Worm (Caenorhabditis elegans): ENCODE results near the gene twk-33.

Gene twk-33

DNA sequence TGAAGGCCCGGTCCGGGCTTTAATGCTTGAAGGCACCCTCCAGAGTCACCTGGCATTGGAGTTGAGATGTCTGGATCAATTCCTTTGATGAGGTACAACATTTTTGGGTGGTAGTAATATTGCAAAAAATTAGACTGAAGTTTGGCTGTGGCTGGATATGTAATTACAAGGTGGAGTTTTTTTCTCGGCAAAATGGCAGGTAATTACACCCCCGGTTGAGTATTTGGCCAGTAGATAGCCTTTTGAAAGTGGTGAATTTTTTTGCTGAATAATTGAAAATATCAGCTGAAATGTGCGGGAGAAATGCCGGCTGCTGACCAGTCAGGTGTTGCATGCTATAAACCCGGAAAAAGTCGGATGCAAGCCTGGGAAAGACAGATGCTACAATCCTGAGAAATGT lies 15.1 kb downstream of the twk-33 start, which contains the start of gene Y26G10.4:
Y26G10.4 (minus strand) TSS at position 101 of the 400 bp plus-strand sequence.
- TF ChIP-seq tra-4 (tag; optimal IDR thresholded peaks at IDR 0.05), result no peak
- no peak for TF ChIP-seq aly-1 (tag; optimal IDR thresholded peaks at IDR 0.05)
- no peak for TF ChIP-seq tbx-37 (GFP tag; conservative IDR thresholded peaks at IDR 0.05)
- no peak for TF ChIP-seq sea-1 (GFP tag; conservative IDR thresholded peaks at IDR 0.05)
- TF ChIP-seq ceh-13 (GFP tag; optimal IDR thresholded peaks at IDR 0.05), result no peak
- no peak for TF ChIP-seq tbx-11 (GFP tag; IDR thresholded peaks at IDR 0.05)
- TF ChIP-seq hnd-1 (tag; optimal IDR thresholded peaks at IDR 0.05), result no peak
- no peak for TF ChIP-seq hmg-4 (GFP tag; optimal IDR thresholded peaks at IDR 0.05)
- TF ChIP-seq ceh-36 (tag; optimal IDR thresholded peaks at IDR 0.05), result no peak
- no peak for TF ChIP-seq ets-7 (tag; optimal IDR thresholded peaks at IDR 0.05)
- TF ChIP-seq hmbx-1 (tag; optimal IDR thresholded peaks at IDR 0.05), result no peak
- TF ChIP-seq ama-1 (optimal IDR thresholded peaks at IDR 0.05), result no peak
- TF ChIP-seq F13C5.2 (tag; optimal IDR thresholded peaks at IDR 0.05), result no peak
- no peak for TF ChIP-seq scrt-1 (GFP tag; IDR thresholded peaks at IDR 0.05)

DNA sequence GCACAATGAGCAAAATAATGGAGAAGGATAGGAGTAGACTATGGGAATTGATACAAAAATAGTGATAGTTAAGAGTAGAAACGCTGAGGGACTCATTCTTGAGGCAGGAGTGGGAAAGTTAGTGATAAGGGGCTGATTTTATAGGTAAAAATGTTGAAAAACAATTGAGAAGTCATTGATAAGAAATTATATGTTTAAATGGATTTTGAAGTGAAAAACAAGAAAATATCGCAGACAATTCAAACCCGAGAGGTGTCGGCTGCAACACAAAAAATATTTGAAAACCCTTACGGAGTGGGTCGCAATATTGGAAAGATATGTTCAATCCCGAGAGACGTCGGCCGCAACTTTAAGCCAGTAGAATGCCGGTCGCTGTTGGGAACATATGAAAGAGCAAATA lies 17.4 kb downstream of the twk-33 start, which contains the start of gene spp-29:
spp-29 (minus strand) TSS at position 101 of the 400 bp plus-strand sequence.
- TF ChIP-seq B0310.2 (tag; optimal IDR thresholded peaks at IDR 0.05), result no peak
- no peak for TF ChIP-seq pes-1 (GFP tag; IDR thresholded peaks at IDR 0.05)
- no peak for TF ChIP-seq ama-1 (optimal IDR thresholded peaks at IDR 0.05)
- TF ChIP-seq tbx-37 (GFP tag; conservative IDR thresholded peaks at IDR 0.05), result no peak
- TF ChIP-seq tra-4 (tag; optimal IDR thresholded peaks at IDR 0.05), result no peak
- no peak for TF ChIP-seq hmbx-1 (tag; optimal IDR thresholded peaks at IDR 0.05)
- no peak for TF ChIP-seq F13C5.2 (tag; optimal IDR thresholded peaks at IDR 0.05)
- TF ChIP-seq hmg-4 (GFP tag; optimal IDR thresholded peaks at IDR 0.05), result no peak
- TF ChIP-seq ceh-36 (tag; optimal IDR thresholded peaks at IDR 0.05), result no peak
- TF ChIP-seq sea-1 (GFP tag; conservative IDR thresholded peaks at IDR 0.05), result no peak
- TF ChIP-seq flt-1 (GFP tag; IDR thresholded peaks at IDR 0.05), result no peak
- no peak for TF ChIP-seq ets-7 (tag; optimal IDR thresholded peaks at IDR 0.05)

DNA sequence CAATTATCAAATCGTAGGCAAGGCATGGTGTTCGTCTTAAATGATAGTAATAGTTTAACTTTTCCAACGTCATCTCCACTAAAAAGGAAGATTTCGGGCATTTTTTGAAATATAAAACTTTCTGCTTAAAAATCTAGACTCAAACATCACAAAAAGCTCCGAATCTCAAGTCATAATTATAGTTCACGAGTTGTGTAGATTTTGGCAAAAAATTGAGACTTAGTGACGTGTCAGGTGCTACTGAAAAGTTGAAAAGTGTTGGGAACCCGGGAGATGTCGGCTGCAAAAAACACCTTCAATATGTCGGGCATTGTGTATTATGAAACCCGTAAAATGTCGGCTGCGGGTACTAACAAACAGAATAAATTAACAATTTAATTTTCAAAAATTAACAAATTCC lies 18.4 kb downstream of the twk-33 start, which contains the start of gene Y26G10.1:
Y26G10.1 (minus strand) TSS at position 101 of the 400 bp plus-strand sequence.
- TF ChIP-seq tbx-37 (GFP tag; conservative IDR thresholded peaks at IDR 0.05), result no peak
- TF ChIP-seq ama-1 (optimal IDR thresholded peaks at IDR 0.05), result no peak
- TF ChIP-seq ceh-36 (tag; optimal IDR thresholded peaks at IDR 0.05), result no peak
- no peak for TF ChIP-seq scrt-1 (GFP tag; IDR thresholded peaks at IDR 0.05)
- no peak for TF ChIP-seq hmbx-1 (tag; optimal IDR thresholded peaks at IDR 0.05)
- no peak for TF ChIP-seq B0310.2 (tag; optimal IDR thresholded peaks at IDR 0.05)
- no peak for TF ChIP-seq sea-1 (GFP tag; conservative IDR thresholded peaks at IDR 0.05)
- no peak for TF ChIP-seq ets-7 (tag; optimal IDR thresholded peaks at IDR 0.05)

DNA sequence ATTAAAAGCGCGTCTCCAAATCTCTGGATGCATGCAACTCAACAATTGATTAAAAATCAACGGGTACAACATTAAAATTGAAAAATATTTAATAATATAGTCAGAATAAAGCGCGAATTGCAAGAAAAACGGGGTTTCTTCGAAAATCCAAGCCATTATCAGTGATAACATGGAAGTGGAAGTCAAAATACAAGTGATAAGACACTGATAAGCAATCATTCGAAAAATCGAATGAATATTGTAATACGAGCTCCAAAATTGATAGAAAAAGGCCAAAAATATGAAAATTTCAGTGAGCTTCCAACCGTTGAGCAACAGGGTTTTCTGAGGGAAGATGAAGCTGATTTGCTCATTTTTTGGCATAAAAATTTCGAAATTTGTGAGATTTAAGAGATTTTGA lies 19.9 kb downstream of the twk-33 start:
- TF ChIP-seq pes-1 (GFP tag; IDR thresholded peaks at IDR 0.05), result no peak
- no peak for TF ChIP-seq sea-1 (GFP tag; conservative IDR thresholded peaks at IDR 0.05)
- TF ChIP-seq hnd-1 (tag; optimal IDR thresholded peaks at IDR 0.05), result no peak
- TF ChIP-seq ceh-13 (GFP tag; optimal IDR thresholded peaks at IDR 0.05), result no peak

DNA sequence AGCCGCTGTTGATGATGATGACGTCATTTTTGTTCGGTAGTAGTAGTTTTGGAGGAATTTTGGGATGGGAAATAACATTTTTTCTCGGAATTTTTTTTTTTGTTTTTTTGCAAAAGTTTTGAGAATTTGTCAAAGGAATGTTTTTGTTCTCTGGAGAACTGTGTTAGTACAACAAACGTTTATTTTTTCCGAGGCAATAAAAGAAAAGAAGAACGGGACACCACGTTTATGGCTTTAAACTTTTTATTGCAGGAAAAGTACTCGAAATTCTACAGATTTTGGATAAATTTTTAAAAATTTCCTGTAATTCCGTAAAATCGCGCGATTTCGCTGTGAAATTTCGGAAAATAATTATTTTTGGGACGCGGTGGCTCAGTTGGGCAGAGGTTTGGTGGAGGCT lies 23.3 kb downstream of the twk-33 start, which contains the start of gene F59A1.13:
F59A1.13 (minus strand) TSS at position 101 of the 400 bp plus-strand sequence.
- no peak for TF ChIP-seq pes-1 (GFP tag; IDR thresholded peaks at IDR 0.05)
- TF ChIP-seq sea-1 (GFP tag; conservative IDR thresholded peaks at IDR 0.05), result no peak
- no peak for TF ChIP-seq ceh-13 (GFP tag; optimal IDR thresholded peaks at IDR 0.05)
- TF ChIP-seq ets-7 (tag; optimal IDR thresholded peaks at IDR 0.05), result no peak
- TF ChIP-seq scrt-1 (GFP tag; IDR thresholded peaks at IDR 0.05), result no peak
- TF ChIP-seq hmg-4 (GFP tag; optimal IDR thresholded peaks at IDR 0.05), result no peak
- TF ChIP-seq ceh-36 (tag; optimal IDR thresholded peaks at IDR 0.05), result no peak
- no peak for TF ChIP-seq B0310.2 (tag; optimal IDR thresholded peaks at IDR 0.05)
- TF ChIP-seq flt-1 (GFP tag; IDR thresholded peaks at IDR 0.05), result no peak
- TF ChIP-seq F13C5.2 (tag; optimal IDR thresholded peaks at IDR 0.05), result no peak
- no peak for TF ChIP-seq tra-4 (tag; optimal IDR thresholded peaks at IDR 0.05)

DNA sequence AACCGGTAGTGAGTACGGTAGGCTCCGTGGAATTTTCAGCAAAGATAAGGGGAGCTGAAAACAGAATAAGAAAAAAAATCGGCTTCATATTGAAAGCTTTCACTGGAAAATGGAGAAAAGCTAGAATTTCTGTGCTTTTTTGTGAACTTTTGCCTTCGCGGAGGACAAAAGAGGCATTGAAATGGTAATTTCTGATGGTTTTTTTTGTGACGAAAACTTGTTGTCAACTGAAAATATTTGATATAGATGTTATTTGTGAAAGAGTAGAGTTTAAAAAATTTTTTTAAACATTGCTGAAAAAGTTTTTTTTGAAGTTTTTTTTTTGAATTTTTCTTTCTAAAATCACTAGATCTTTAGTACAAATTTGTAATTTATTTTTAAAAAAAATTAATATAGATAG lies 27.3 kb downstream of the twk-33 start, which contains the start of gene F59A1.18:
F59A1.18 (minus strand) TSS at position 101 of the 400 bp plus-strand sequence.
- no peak for TF ChIP-seq sea-1 (GFP tag; conservative IDR thresholded peaks at IDR 0.05)
- no peak for TF ChIP-seq ceh-13 (GFP tag; optimal IDR thresholded peaks at IDR 0.05)
- no peak for TF ChIP-seq aly-1 (tag; optimal IDR thresholded peaks at IDR 0.05)
- no peak for TF ChIP-seq tra-4 (tag; optimal IDR thresholded peaks at IDR 0.05)
- TF ChIP-seq tbx-11 (GFP tag; IDR thresholded peaks at IDR 0.05), result no peak
- no peak for TF ChIP-seq F13C5.2 (tag; optimal IDR thresholded peaks at IDR 0.05)

DNA sequence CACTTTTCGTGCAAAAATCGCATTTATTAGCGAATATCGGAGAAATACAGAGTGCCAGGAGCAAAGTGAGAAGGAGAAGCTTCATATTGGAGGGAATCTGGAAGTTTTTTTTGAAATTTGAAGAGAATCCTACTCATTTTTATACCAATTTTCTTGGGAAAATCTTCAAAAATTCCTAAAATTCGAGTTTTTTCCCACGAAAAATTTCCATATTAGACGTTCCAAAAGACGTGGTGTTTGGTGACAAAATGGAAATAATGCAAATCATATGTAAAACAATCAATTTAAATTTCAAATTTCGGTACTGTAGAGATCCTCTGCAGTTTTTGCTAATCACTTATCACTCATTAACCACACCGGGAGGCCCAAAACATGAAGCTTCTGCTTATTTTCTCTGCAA lies 29.3 kb downstream of the twk-33 start, which contains the start of the genes F59A1.16 and F59A1.6:
F59A1.16 (minus strand) TSS at position 101 of the 400 bp plus-strand sequence.
F59A1.6 (plus strand) TSS at position 285 of the 400 bp plus-strand sequence.
- TF ChIP-seq tbx-37 (GFP tag; conservative IDR thresholded peaks at IDR 0.05) (no peak), ets-7 (tag; optimal IDR thresholded peaks at IDR 0.05) (no peak), sea-1 (GFP tag; conservative IDR thresholded peaks at IDR 0.05) (no peak), tra-4 (tag; optimal IDR thresholded peaks at IDR 0.05) (no peak), B0310.2 (tag; optimal IDR thresholded peaks at IDR 0.05) (no peak), tbx-11 (GFP tag; IDR thresholded peaks at IDR 0.05) (no peak), ceh-36 (tag; optimal IDR thresholded peaks at IDR 0.05) (no peak), hmg-4 (GFP tag; optimal IDR thresholded peaks at IDR 0.05) (no peak), scrt-1 (GFP tag; IDR thresholded peaks at IDR 0.05) (no peak), F13C5.2 (tag; optimal IDR thresholded peaks at IDR 0.05) (no peak), flt-1 (GFP tag; IDR thresholded peaks at IDR 0.05) (no peak), hnd-1 (tag; optimal IDR thresholded peaks at IDR 0.05) (no peak), pes-1 (GFP tag; IDR thresholded peaks at IDR 0.05) (no peak), aly-1 (tag; optimal IDR thresholded peaks at IDR 0.05) (no peak), ama-1 (optimal IDR thresholded peaks at IDR 0.05) (no peak), hmbx-1 (tag; optimal IDR thresholded peaks at IDR 0.05) (no peak), ceh-13 (GFP tag; optimal IDR thresholded peaks at IDR 0.05) (no peak)

DNA sequence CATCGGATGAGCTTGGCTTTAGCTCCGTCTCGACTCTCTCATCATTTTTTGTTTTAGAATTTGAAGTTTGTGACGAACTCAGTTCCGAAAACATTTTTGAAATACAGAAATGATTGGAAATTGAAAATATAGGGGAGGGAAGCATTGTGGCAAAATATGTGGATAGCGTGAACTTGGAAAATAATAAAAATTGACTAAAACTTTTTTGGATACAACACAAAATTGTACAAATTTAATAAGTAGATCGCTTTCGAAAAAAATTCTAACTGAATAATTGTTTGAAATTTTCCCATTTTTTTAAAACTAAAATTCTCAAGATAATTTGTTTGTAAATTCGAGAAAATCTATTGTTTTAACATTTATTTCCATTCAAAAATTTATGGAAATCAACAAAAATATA lies 30.4 kb downstream of the twk-33 start, which contains the start of gene F59A1.15:
F59A1.15 (minus strand) TSS at position 101 of the 400 bp plus-strand sequence.
- TF ChIP-seq hmg-4 (GFP tag; optimal IDR thresholded peaks at IDR 0.05), result no peak

Measured in whole organism, early embryonic.